Worm (Caenorhabditis elegans) whole organism, early embryonic: ENCODE data around the gene sgo-1.

Experiments
- B0310.2 ChIP-seq: sonication (generic microtip); optimal IDR thresholded peaks from 2 replicates; lab custom pipeline; 2016; ENCODE audit warnings: mild to moderate bottlenecking, missing genetic modification characterization, missing compliant biosample characterization
- F13C5.2 ChIP-seq: sonication (generic microtip); optimal IDR thresholded peaks from 2 replicates; lab custom pipeline; 2017; ENCODE audit warnings: mild to moderate bottlenecking, missing genetic modification characterization, inconsistent platforms, missing compliant biosample characterization
- ama-1 ChIP-seq: fragments of 150-350 bp; optimal IDR thresholded peaks from 2 replicates; lab custom pipeline; 2014
- ceh-13 ChIP-seq: fragments of 200-800 bp; sonication (Bioruptor generic); optimal IDR thresholded peaks from 2 replicates; lab custom pipeline; 2018; ENCODE audit warnings: mild to moderate bottlenecking, missing genetic modification characterization, missing compliant biosample characterization
- ets-7 ChIP-seq: sonication (generic microtip); optimal IDR thresholded peaks from 2 replicates; lab custom pipeline; 2016; ENCODE audit warnings: missing genotype, missing genetic modification characterization, missing compliant biosample characterization
- flt-1 ChIP-seq: fragments of 200-800 bp; sonication (Bioruptor generic); IDR thresholded peaks from 2 replicates; pipeline ENCODE4 v1.3.6; 2022; ENCODE audit warnings: missing genetic modification characterization, missing compliant biosample characterization
- hmbx-1 ChIP-seq: sonication (generic microtip); optimal IDR thresholded peaks from 2 replicates; lab custom pipeline; 2016; ENCODE audit warnings: mild to moderate bottlenecking, missing genetic modification characterization, missing compliant biosample characterization
- hnd-1 ChIP-seq: sonication (generic microtip); optimal IDR thresholded peaks from 2 replicates; lab custom pipeline; 2016; ENCODE audit warnings: missing genetic modification characterization, missing compliant biosample characterization
- scrt-1 ChIP-seq: fragments of 200-800 bp; sonication (Bioruptor generic); IDR thresholded peaks from 2 replicates; pipeline ENCODE4 v1.3.6; 2022; ENCODE audit warnings: missing genetic modification characterization, missing compliant biosample characterization

ce11 chrIV:7782292-7782691, 14.0 kb downstream of the sgo-1 start, which contains the start of gene sec-10:
- TF ChIP-seq ceh-13 (no peak), hnd-1 (tag; lab: Kevin White, UChicago) (no peak), ama-1 (lab: Kevin White, UChicago) (no peak), scrt-1 (GFP tag; lab: Robert Waterston, UW) (no peak), hmbx-1 (tag; lab: Kevin White, UChicago) (no peak), F13C5.2 (tag; lab: Kevin White, UChicago) (no peak), flt-1 (GFP tag; lab: Robert Waterston, UW) (no peak), ets-7 (tag; lab: Kevin White, UChicago) (no peak), B0310.2 (tag; lab: Kevin White, UChicago) (no peak)
